Fruit fly (Drosophila melanogaster) whole organism, prepupa: Measurements from ENCODE around the gene MED6.

Experiments used
- CG10631 ChIP-seq: fragments of 200-800 bp; sonication (Bioruptor generic); optimal IDR thresholded peaks from 2 replicates; lab custom pipeline; 2016; ENCODE audit warnings: missing biosample characterization, missing genetic modification characterization
- CG10669 ChIP-seq: fragments of 200-800 bp; sonication (Bioruptor generic); optimal IDR thresholded peaks from 3 replicates; lab custom pipeline; 2018; ENCODE audit warnings: missing biosample characterization, mild to moderate bottlenecking, missing genetic modification characterization, moderate library complexity
- CG11294 ChIP-seq: fragments of 200-800 bp; sonication (Bioruptor generic); IDR thresholded peaks from 2 replicates; pipeline ENCODE4 v1.3.6; 2022; ENCODE audit warnings: missing biosample characterization, missing genetic modification characterization
- CG11762 ChIP-seq: fragments of 200-800 bp; sonication (Bioruptor generic); optimal IDR thresholded peaks from 3 replicates; lab custom pipeline; 2016; ENCODE audit warnings: missing biosample characterization, missing genetic modification characterization; ENCODE audit not compliant: insufficient read depth
- CG3032 ChIP-seq: fragments of 200-800 bp; optimal IDR thresholded peaks from 2 replicates; lab custom pipeline; 2019; ENCODE audit warnings: missing biosample characterization, mild to moderate bottlenecking, missing genetic modification characterization, moderate library complexity
- CG31627 ChIP-seq: fragments of 200-800 bp; sonication (Bioruptor generic); optimal IDR thresholded peaks from 3 replicates; lab custom pipeline; 2016; ENCODE audit warnings: missing biosample characterization, missing genetic modification characterization
- CG32006 ChIP-seq: fragments of 200-800 bp; sonication (Bioruptor generic); optimal IDR thresholded peaks from 3 replicates; lab custom pipeline; 2017; ENCODE audit warnings: missing biosample characterization, mild to moderate bottlenecking, missing genetic modification characterization
- CG34406 ChIP-seq: fragments of 200-800 bp; sonication (Bioruptor generic); optimal IDR thresholded peaks from 3 replicates; lab custom pipeline; 2016; ENCODE audit warnings: missing biosample characterization, missing genetic modification characterization
- CG3919 ChIP-seq: fragments of 200-800 bp; sonication (Bioruptor generic); optimal IDR thresholded peaks from 3 replicates; lab custom pipeline; 2016; ENCODE audit warnings: missing biosample characterization, missing genetic modification characterization
- CG4318 ChIP-seq: fragments of 200-800 bp; sonication (Bioruptor generic); optimal IDR thresholded peaks from 3 replicates; lab custom pipeline; 2017; ENCODE audit warnings: missing biosample characterization, mild to moderate bottlenecking, missing genetic modification characterization
- CG6163 ChIP-seq: fragments of 200-800 bp; sonication (Bioruptor generic); IDR thresholded peaks from 3 replicates; pipeline ENCODE4 v1.3.6; 2022; ENCODE audit warnings: missing biosample characterization, missing genetic modification characterization
- CG6276 ChIP-seq: fragments of 200-800 bp; sonication (Bioruptor generic); optimal IDR thresholded peaks from 2 replicates; lab custom pipeline; 2017; ENCODE audit warnings: missing biosample characterization, mild to moderate bottlenecking, missing genetic modification characterization
- CG6792 ChIP-seq: fragments of 200-800 bp; sonication (Bioruptor generic); optimal IDR thresholded peaks from 3 replicates; lab custom pipeline; 2016; ENCODE audit warnings: missing biosample characterization, missing genetic modification characterization
- CG6808 ChIP-seq: fragments of 200-800 bp; sonication (Bioruptor generic); optimal IDR thresholded peaks from 3 replicates; lab custom pipeline; 2017; ENCODE audit warnings: missing biosample characterization, missing genetic modification characterization, mild to moderate bottlenecking, moderate library complexity, missing genetic modification reagents
- CG6854 ChIP-seq: fragments of 200-800 bp; sonication (Bioruptor generic); optimal IDR thresholded peaks from 2 replicates; lab custom pipeline; 2017; ENCODE audit warnings: missing biosample characterization, mild to moderate bottlenecking, missing genetic modification characterization
- CG8119 ChIP-seq: fragments of 200-800 bp; sonication (Bioruptor generic); IDR thresholded peaks from 3 replicates; pipeline ENCODE4 v1.3.6; 2022; ENCODE audit warnings: missing biosample characterization, missing genetic modification characterization
- CG8319 ChIP-seq: fragments of 200-800 bp; sonication (Bioruptor generic); optimal IDR thresholded peaks from 3 replicates; lab custom pipeline; 2016; ENCODE audit warnings: missing biosample characterization, missing genetic modification characterization
- CG9139 ChIP-seq: fragments of 200-800 bp; sonication (Bioruptor generic); optimal IDR thresholded peaks from 3 replicates; lab custom pipeline; 2017; ENCODE audit warnings: missing biosample characterization, mild to moderate bottlenecking, missing genetic modification characterization
- Eip75B ChIP-seq: fragments of 200-800 bp; sonication (Bioruptor generic); optimal IDR thresholded peaks from 3 replicates; lab custom pipeline; 2016; ENCODE audit warnings: missing biosample characterization, missing genetic modification characterization
- Eip78C ChIP-seq: fragments of 200-800 bp; sonication (Bioruptor generic); peaks from one replicate; lab custom pipeline; 2016; ENCODE audit warnings: missing biosample characterization, missing genetic modification characterization
- Ets21C ChIP-seq: fragments of 200-800 bp; sonication (Bioruptor generic); optimal IDR thresholded peaks from 3 replicates; lab custom pipeline; 2016; ENCODE audit warnings: missing biosample characterization, missing genetic modification characterization
- Hr38 ChIP-seq: sonication (Bioruptor generic); optimal IDR thresholded peaks from 2 replicates; lab custom pipeline; 2016; ENCODE audit warnings: missing biosample characterization, missing genetic modification characterization
- Hr39 ChIP-seq: fragments of 200-800 bp; sonication (Bioruptor generic); optimal IDR thresholded peaks from 2 replicates; lab custom pipeline; 2016; ENCODE audit warnings: missing biosample characterization, missing genetic modification characterization
- Hr4 ChIP-seq: fragments of 200-800 bp; sonication (Bioruptor generic); optimal IDR thresholded peaks from 3 replicates; lab custom pipeline; 2016; ENCODE audit warnings: missing biosample characterization, missing genetic modification characterization
- Met ChIP-seq: fragments of 200-800 bp; sonication (Bioruptor generic); optimal IDR thresholded peaks from 3 replicates; lab custom pipeline; 2016; ENCODE audit warnings: missing biosample characterization, missing genetic modification characterization
- OdsH ChIP-seq: fragments of 200-800 bp; sonication (Bioruptor generic); optimal IDR thresholded peaks from 3 replicates; lab custom pipeline; 2016; ENCODE audit warnings: missing biosample characterization, missing genetic modification characterization
- Smox ChIP-seq: fragments of 200-800 bp; sonication (Bioruptor generic); optimal IDR thresholded peaks from 3 replicates; lab custom pipeline; 2016; ENCODE audit warnings: missing biosample characterization, missing genetic modification characterization
- Sox102F ChIP-seq: fragments of 200-800 bp; sonication (Bioruptor generic); optimal IDR thresholded peaks from 2 replicates; lab custom pipeline; 2016; ENCODE audit warnings: missing biosample characterization, mild to moderate bottlenecking, missing genetic modification characterization
- Sox14 ChIP-seq: fragments of 200-800 bp; sonication (Bioruptor generic); optimal IDR thresholded peaks from 3 replicates; lab custom pipeline; 2016; ENCODE audit warnings: missing biosample characterization, missing genetic modification characterization
- Sox15 ChIP-seq: fragments of 200-800 bp; sonication (Bioruptor generic); optimal IDR thresholded peaks from 3 replicates; lab custom pipeline; 2016; ENCODE audit warnings: missing biosample characterization, missing genetic modification characterization
- achi ChIP-seq: fragments of 200-800 bp; sonication (Bioruptor generic); optimal IDR thresholded peaks from 3 replicates; lab custom pipeline; 2016; ENCODE audit warnings: missing biosample characterization, missing genetic modification characterization
- eg ChIP-seq: fragments of 200-800 bp; sonication (Bioruptor generic); IDR thresholded peaks from 3 replicates; pipeline ENCODE4 v1.3.6; 2022; ENCODE audit warnings: missing biosample characterization, missing genetic modification characterization
- esn ChIP-seq: fragments of 200-800 bp; sonication (Bioruptor generic); optimal IDR thresholded peaks from 2 replicates; lab custom pipeline; 2016; ENCODE audit warnings: missing biosample characterization, mild to moderate bottlenecking, missing genetic modification characterization, moderate library complexity
- fd59A ChIP-seq: fragments of 200-800 bp; sonication (Bioruptor generic); optimal IDR thresholded peaks from 2 replicates; lab custom pipeline; 2017; ENCODE audit warnings: missing biosample characterization, mild to moderate bottlenecking, missing genetic modification characterization, missing genetic modification reagents
- fd85E ChIP-seq: fragments of 200-800 bp; sonication (Bioruptor generic); optimal IDR thresholded peaks from 3 replicates; lab custom pipeline; 2016; ENCODE audit warnings: missing biosample characterization, missing genetic modification characterization
- fkh ChIP-seq: fragments of 200-800 bp; sonication (Bioruptor generic); optimal IDR thresholded peaks from 3 replicates; lab custom pipeline; 2017; ENCODE audit warnings: missing biosample characterization, mild to moderate bottlenecking, missing genetic modification characterization, moderate library complexity
- net ChIP-seq: fragments of 200-800 bp; sonication (Bioruptor generic); optimal IDR thresholded peaks from 3 replicates; lab custom pipeline; 2016; ENCODE audit warnings: missing biosample characterization, missing genetic modification characterization
- pdm3 ChIP-seq: fragments of 200-800 bp; sonication (Bioruptor generic); optimal IDR thresholded peaks from 3 replicates; lab custom pipeline; 2016; ENCODE audit warnings: missing biosample characterization, missing genetic modification characterization
- salr ChIP-seq, 2 experiments: fragments of 200-800 bp; sonication (Bioruptor generic); optimal IDR thresholded peaks; 3 replicates each; lab custom pipeline; 2016 to 2018; ENCODE audit warnings: missing biosample characterization in 2 of 2, missing genetic modification characterization in 2 of 2, mild to moderate bottlenecking in 1 of 2
- ss ChIP-seq, 2 experiments: fragments of 200-800 bp; sonication (Bioruptor generic); optimal IDR thresholded peaks; 2 replicates in 1 of 2; 3 replicates in 1 of 2; lab custom pipeline; 2017 to 2018; ENCODE audit warnings: mild to moderate bottlenecking in 2 of 2, missing biosample characterization in 2 of 2, missing genetic modification characterization in 2 of 2, moderate library complexity in 1 of 2
- svp ChIP-seq: fragments of 200-800 bp; sonication (Bioruptor generic); peaks from one replicate; lab custom pipeline; 2016; ENCODE audit warnings: missing biosample characterization, missing genetic modification characterization
- topi ChIP-seq: fragments of 200-800 bp; sonication (Bioruptor generic); optimal IDR thresholded peaks from 3 replicates; lab custom pipeline; 2016; ENCODE audit warnings: missing biosample characterization, missing genetic modification characterization
- vri ChIP-seq: fragments of 200-800 bp; sonication (Bioruptor generic); optimal IDR thresholded peaks from 3 replicates; lab custom pipeline; 2016; ENCODE audit warnings: missing biosample characterization, mild to moderate bottlenecking, missing genetic modification characterization

MED6 gene

dm6 chr3R:9771519-9771972 lies 2.8 kb upstream of the MED6 start, which contains the start of gene CG9471 (continued):
- TF ChIP-seq Sox15 (GFP tag; lab: Kevin White, UChicago) (peak; percentile 91), Smox (peak; percentile 96), CG10631 (GFP tag; lab: Kevin White, UChicago) (peak; percentile 96), CG6163 (GFP tag; lab: Robert Waterston, UW) (peak; percentile 97), achi (peak; percentile 95), CG32006 (GFP tag; lab: Kevin White, UChicago) (peak; percentile 90), esn (GFP tag; lab: Kevin White, UChicago) (peak; percentile 98), topi (GFP tag; lab: Kevin White, UChicago) (peak; percentile 99), Hr38 (GFP tag; lab: Kevin White, UChicago) (peak; percentile 31), ss (GFP tag; optimal IDR thresholded peaks at IDR 0.05; lab: Kevin White, UChicago) (peak; percentile 81 to 89), CG9139 (GFP tag; lab: Kevin White, UChicago) (peak; percentile 80), net (GFP tag; lab: Kevin White, UChicago) (peak; percentile 95), CG4318 (GFP tag; lab: Kevin White, UChicago) (no peak)

DNA sequence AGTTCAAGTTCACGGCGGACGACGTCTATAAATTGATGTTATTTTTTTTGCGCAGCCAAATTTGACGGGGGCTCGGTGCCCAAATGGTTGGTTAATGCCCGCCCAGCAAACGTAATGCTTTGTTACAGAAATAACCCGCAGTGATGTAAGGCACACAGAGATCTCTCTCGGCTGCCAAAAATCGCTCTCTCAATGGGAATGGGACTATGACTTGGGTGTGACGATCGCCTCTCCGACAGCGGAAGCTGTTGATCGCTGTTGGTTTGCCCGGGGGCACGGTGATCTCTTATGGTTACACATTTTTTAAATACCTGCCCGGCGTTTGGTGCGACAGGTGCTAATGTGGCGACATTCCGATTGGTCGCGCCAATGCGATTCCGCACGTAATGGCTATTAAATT lies 1.3 kb upstream of the MED6 start:
- TF ChIP-seq Hr4 (GFP tag; lab: Kevin White, UChicago) (no peak), vri (GFP tag; lab: Kevin White, UChicago) (peak; percentile 63)

dm6 chr3R:9767620-9768592 lies 878 bp downstream of the MED6 start, which contains the start of gene Naa80:
Gene Naa80 (plus strand): TSS chr3R:9767834.
- TF ChIP-seq ss (GFP tag; optimal IDR thresholded peaks at IDR 0.05; lab: Kevin White, UChicago) = peak; percentile 47 to 65
- no peak for TF ChIP-seq Met (GFP tag; lab: Kevin White, UChicago)
- peak; percentile 40 for TF ChIP-seq CG34406 (GFP tag; lab: Kevin White, UChicago)
- TF ChIP-seq CG9139 (GFP tag; lab: Kevin White, UChicago) = no peak
- TF ChIP-seq fkh (GFP tag; lab: Kevin White, UChicago) = peak; percentile 80
- no peak for TF ChIP-seq CG6854 (GFP tag; lab: Kevin White, UChicago)
- TF ChIP-seq salr (GFP tag; optimal IDR thresholded peaks at IDR 0.05; lab: Kevin White, UChicago) = peak in 1 of 2 experiments; percentile 56
- TF ChIP-seq Eip75B (GFP tag; lab: Kevin White, UChicago) = peak; percentile 64
- peak; percentile 71 for TF ChIP-seq CG3919 (GFP tag; lab: Kevin White, UChicago)
- TF ChIP-seq fd85E (GFP tag; lab: Kevin White, UChicago) = no peak
- TF ChIP-seq CG6808 = peak; percentile 57
- TF ChIP-seq CG6792 = peak; percentile 59
- peak; percentile 42 for TF ChIP-seq OdsH
- TF ChIP-seq Hr38 (GFP tag; lab: Kevin White, UChicago) = no peak
- TF ChIP-seq CG10631 (GFP tag; lab: Kevin White, UChicago) = peak; percentile 75
- no peak for TF ChIP-seq CG11294 (GFP tag; lab: Robert Waterston, UW)
- no peak for TF ChIP-seq CG6276 (GFP tag; lab: Kevin White, UChicago)
- peak; percentile 79 for TF ChIP-seq CG31627 (GFP tag; lab: Kevin White, UChicago)
- peak; percentile 67 for TF ChIP-seq Hr39
- TF ChIP-seq pdm3 (GFP tag; lab: Kevin White, UChicago) = no peak
- TF ChIP-seq CG6163 (GFP tag; lab: Robert Waterston, UW) = peak; percentile 59; the same call in 2 of the 3 replicates
- TF ChIP-seq CG4318 (GFP tag; lab: Kevin White, UChicago) = no peak
- no peak for TF ChIP-seq Sox102F (GFP tag; lab: Kevin White, UChicago)
- no peak for TF ChIP-seq svp (GFP tag; lab: Kevin White, UChicago)
- TF ChIP-seq CG11762 (GFP tag; lab: Kevin White, UChicago) = no peak
- peak; percentile 48 for TF ChIP-seq achi
- no peak for TF ChIP-seq Ets21C (GFP tag; lab: Kevin White, UChicago)
- peak; percentile 8 for TF ChIP-seq CG8319 (GFP tag; lab: Kevin White, UChicago)
- TF ChIP-seq Smox = no peak
- TF ChIP-seq eg (GFP tag; lab: Robert Waterston, UW) = 0 out of 3 replicates have a peak, but pooled peaks have one; percentile 30
- TF ChIP-seq esn (GFP tag; lab: Kevin White, UChicago) = peak; percentile 68
- peak; percentile 20 for TF ChIP-seq fd59A (GFP tag; lab: Kevin White, UChicago)
- TF ChIP-seq net (GFP tag; lab: Kevin White, UChicago) = peak; percentile 59
- TF ChIP-seq Sox14 (GFP tag; lab: Kevin White, UChicago) = peak; percentile 83
- peak; percentile 89 for TF ChIP-seq Eip78C (GFP tag; lab: Kevin White, UChicago)
- peak; percentile 60 for TF ChIP-seq vri (GFP tag; lab: Kevin White, UChicago)
- TF ChIP-seq CG10669 = peak; percentile 54
- no peak for TF ChIP-seq CG8119 (GFP tag; lab: Robert Waterston, UW)
- peak; percentile 38 for TF ChIP-seq CG3032 (tag; lab: Kevin White, UChicago)
- TF ChIP-seq CG32006 (GFP tag; lab: Kevin White, UChicago) = no peak
